Worm (Caenorhabditis elegans) whole organism, L3 larva: Measurements from ENCODE around the gene F07C3.9.

Source experiments
- ZK546.5 ChIP-seq: sonication (generic microtip); optimal IDR thresholded peaks from 2 replicates; lab custom pipeline; 2017; ENCODE audit warnings: missing biosample characterization, missing genetic modification characterization
- ama-1 ChIP-seq: fragments of 150-350 bp; optimal IDR thresholded peaks from 2 replicates; lab custom pipeline; 2018
- ceh-9 ChIP-seq: sonication (generic microtip); optimal IDR thresholded peaks from 2 replicates; lab custom pipeline; 2018; ENCODE audit warnings: missing biosample characterization, missing genetic modification characterization
- fos-1 ChIP-seq: fragments of 150-350 bp; optimal IDR thresholded peaks from 2 replicates; lab custom pipeline; 2014; ENCODE audit warnings: missing biosample characterization, missing genetic modification characterization
- lin-39 ChIP-seq: fragments of 150-350 bp; optimal IDR thresholded peaks from 2 replicates; lab custom pipeline; 2018; ENCODE audit warnings: missing biosample characterization, missing genetic modification reagents, missing genetic modification characterization
- nhr-12 ChIP-seq: fragments of 150-350 bp; optimal IDR thresholded peaks from 2 replicates; lab custom pipeline; 2014; ENCODE audit warnings: missing biosample characterization, missing genetic modification characterization
- pqm-1 ChIP-seq: fragments of 150-350 bp; optimal IDR thresholded peaks from 2 replicates; lab custom pipeline; 2017; ENCODE audit warnings: missing biosample characterization, missing genetic modification characterization, inconsistent platforms
- tbx-2 ChIP-seq: sonication (generic microtip); optimal IDR thresholded peaks from 2 replicates; lab custom pipeline; 2016; ENCODE audit warnings: mild to moderate bottlenecking, missing genetic modification characterization, missing compliant biosample characterization

ce11 chrV:9283452-9283851, 29.0 kb upstream of the F07C3.9 start:
- TF ChIP-seq nhr-12 (no peak), fos-1 (no peak), ceh-9 (tag; lab: Kevin White, UChicago) (no peak), pqm-1 (tag; lab: Kevin White, UChicago) (no peak), tbx-2 (no peak), lin-39 (tag; lab: Kevin White, UChicago) (no peak), ZK546.5 (tag; lab: Kevin White, UChicago) (no peak), ama-1 (no peak)
